Fruit fly (Drosophila melanogaster) whole organism, embryonic: ENCODE measurements around the gene fwe.
A peak's percentile ranks its signal among the peaks of the same experiment; 100 is the strongest.

ENCODE experiments used
- Antp ChIP-seq: fragments of 200-800 bp; sonication (Bioruptor generic); optimal IDR thresholded peaks from 3 replicates; lab custom pipeline; 2016; ENCODE audit warnings: missing biosample characterization, missing genetic modification characterization
- CG1024 ChIP-seq: fragments of 200-800 bp; sonication (Bioruptor generic); IDR thresholded peaks from 2 replicates; pipeline ENCODE4 v1.3.6; 2022; ENCODE audit warnings: missing biosample characterization, missing genetic modification characterization
- CG10543 ChIP-seq: fragments of 200-800 bp; sonication (Bioruptor generic); optimal IDR thresholded peaks from 3 replicates; lab custom pipeline; 2017; ENCODE audit warnings: missing biosample characterization, mild to moderate bottlenecking, missing genetic modification characterization, moderate library complexity
- CG10959 ChIP-seq: fragments of 200-800 bp; sonication (Bioruptor generic); IDR thresholded peaks from 2 replicates; pipeline ENCODE4 v1.3.6; 2022; ENCODE audit warnings: missing biosample characterization, missing genetic modification characterization
- CG11085 ChIP-seq: fragments of 200-800 bp; sonication (Bioruptor generic); IDR thresholded peaks from 2 replicates; pipeline ENCODE4 v1.3.6; 2022; ENCODE audit warnings: missing biosample characterization, missing genetic modification characterization
- CG12155 ChIP-seq: fragments of 200-800 bp; sonication (Bioruptor generic); optimal IDR thresholded peaks from 3 replicates; lab custom pipeline; 2016; ENCODE audit warnings: missing biosample characterization, missing genetic modification characterization
- CG12236 ChIP-seq: fragments of 200-800 bp; sonication (Bioruptor generic); optimal IDR thresholded peaks from 2 replicates; lab custom pipeline; 2016; ENCODE audit warnings: missing biosample characterization, missing genetic modification characterization
- CG12744 ChIP-seq: fragments of 200-800 bp; sonication (Bioruptor generic); optimal IDR thresholded peaks from 2 replicates; lab custom pipeline; 2016; ENCODE audit warnings: missing biosample characterization, missing genetic modification characterization
- CG12942 ChIP-seq: fragments of 200-800 bp; sonication (Bioruptor generic); optimal IDR thresholded peaks from 3 replicates; lab custom pipeline; 2016; ENCODE audit warnings: missing biosample characterization, missing genetic modification characterization
- CG13775 ChIP-seq: fragments of 200-800 bp; sonication (Bioruptor generic); optimal IDR thresholded peaks from 3 replicates; lab custom pipeline; 2017; ENCODE audit warnings: missing biosample characterization, mild to moderate bottlenecking, missing genetic modification characterization
- CG14014 ChIP-seq: fragments of 200-800 bp; sonication (Bioruptor generic); IDR thresholded peaks from 2 replicates; pipeline ENCODE4 v1.3.6; 2022; ENCODE audit warnings: missing biosample characterization, missing genetic modification characterization
- CG14050 ChIP-seq: fragments of 200-800 bp; sonication (Bioruptor generic); IDR thresholded peaks from 3 replicates; pipeline ENCODE4 v1.3.6; 2022; ENCODE audit warnings: missing biosample characterization, missing genetic modification characterization
- CG17328 ChIP-seq: fragments of 200-800 bp; sonication (Bioruptor generic); IDR thresholded peaks from 2 replicates; pipeline ENCODE4 v1.3.6; 2022; ENCODE audit warnings: missing biosample characterization, missing genetic modification characterization
- CG18599 ChIP-seq: fragments of 200-800 bp; sonication (Bioruptor generic); optimal IDR thresholded peaks from 3 replicates; lab custom pipeline; 2017; ENCODE audit warnings: missing biosample characterization, missing genetic modification characterization, mild to moderate bottlenecking, moderate library complexity, missing genetic modification reagents
- CG3407 ChIP-seq: fragments of 200-800 bp; sonication (Bioruptor generic); optimal IDR thresholded peaks from 2 replicates; lab custom pipeline; 2018; ENCODE audit warnings: missing biosample characterization, mild to moderate bottlenecking, missing genetic modification characterization
- CG3838 ChIP-seq: fragments of 200-800 bp; sonication (Bioruptor generic); optimal IDR thresholded peaks from 3 replicates; lab custom pipeline; 2016; ENCODE audit warnings: missing biosample characterization, missing genetic modification characterization
- CG4854 ChIP-seq: fragments of 200-800 bp; sonication (Bioruptor generic); optimal IDR thresholded peaks from 2 replicates; lab custom pipeline; 2016; ENCODE audit warnings: missing biosample characterization, missing genetic modification characterization, inconsistent platforms
- CG6683 ChIP-seq: fragments of 200-800 bp; sonication (Bioruptor generic); optimal IDR thresholded peaks from 2 replicates; lab custom pipeline; 2017; ENCODE audit warnings: missing biosample characterization, mild to moderate bottlenecking, missing genetic modification characterization, missing genetic modification reagents
- CG7556 ChIP-seq: fragments of 200-800 bp; sonication (Bioruptor generic); optimal IDR thresholded peaks from 2 replicates; lab custom pipeline; 2017; ENCODE audit warnings: missing biosample characterization, mild to moderate bottlenecking, missing genetic modification characterization
- CG7786 ChIP-seq: fragments of 200-800 bp; sonication (Bioruptor generic); optimal IDR thresholded peaks from 2 replicates; lab custom pipeline; 2016; ENCODE audit warnings: missing biosample characterization, missing genetic modification characterization
- CG8089 ChIP-seq: fragments of 200-800 bp; sonication (Bioruptor generic); optimal IDR thresholded peaks from 3 replicates; lab custom pipeline; 2016; ENCODE audit warnings: missing biosample characterization, missing genetic modification characterization
- CG8765 ChIP-seq: fragments of 200-800 bp; sonication (Bioruptor generic); IDR thresholded peaks from 2 replicates; pipeline ENCODE4 v1.3.6; 2022; ENCODE audit warnings: missing biosample characterization, missing genetic modification characterization
- Gsc ChIP-seq: fragments of 200-800 bp; sonication (Bioruptor generic); IDR thresholded peaks from 2 replicates; pipeline ENCODE4 v1.3.6; 2022; ENCODE audit warnings: missing biosample characterization, missing genetic modification characterization
- HHEX ChIP-seq: fragments of 200-800 bp; sonication (Bioruptor generic); optimal IDR thresholded peaks from 3 replicates; lab custom pipeline; 2017; ENCODE audit warnings: missing biosample characterization, mild to moderate bottlenecking, missing genetic modification characterization, missing genetic modification reagents
- HLH54F ChIP-seq: fragments of 200-800 bp; sonication (Bioruptor generic); optimal IDR thresholded peaks from 3 replicates; lab custom pipeline; 2016; ENCODE audit warnings: missing biosample characterization, missing genetic modification characterization
- Kr ChIP-seq: fragments of 200-800 bp; sonication (Bioruptor generic); optimal IDR thresholded peaks from 2 replicates; lab custom pipeline; 2017; ENCODE audit warnings: missing biosample characterization, mild to moderate bottlenecking, missing genetic modification characterization
- Lhr ChIP-seq: fragments of 200-800 bp; sonication (Bioruptor generic); optimal IDR thresholded peaks from 3 replicates; lab custom pipeline; 2017; ENCODE audit warnings: mild to moderate bottlenecking, missing biosample characterization, missing genetic modification reagents, missing genetic modification characterization
- Meics ChIP-seq: fragments of 200-800 bp; sonication (Bioruptor generic); optimal IDR thresholded peaks from 2 replicates; lab custom pipeline; 2017; ENCODE audit warnings: missing biosample characterization, mild to moderate bottlenecking, missing genetic modification characterization
- NC2α ChIP-seq: fragments of 200-800 bp; sonication (Bioruptor generic); optimal IDR thresholded peaks from 2 replicates; lab custom pipeline; 2016; ENCODE audit warnings: missing biosample characterization, missing genetic modification characterization
- NK7.1 ChIP-seq: fragments of 200-800 bp; sonication (Bioruptor generic); optimal IDR thresholded peaks from 3 replicates; lab custom pipeline; 2016; ENCODE audit warnings: missing biosample characterization, missing genetic modification characterization
- Sin3A ChIP-seq: fragments of >200 bp; optimal IDR thresholded peaks from 2 replicates; lab custom pipeline; 2018
- Ssrp ChIP-seq: fragments of 200-800 bp; sonication (Bioruptor generic); optimal IDR thresholded peaks from 2 replicates; lab custom pipeline; 2018; ENCODE audit warnings: missing biosample characterization, mild to moderate bottlenecking, missing genetic modification characterization, moderate library complexity
- amos ChIP-seq: fragments of 200-800 bp; sonication (Bioruptor generic); IDR thresholded peaks from 2 replicates; pipeline ENCODE4 v1.3.6; 2022; ENCODE audit warnings: missing biosample characterization, missing genetic modification characterization; ENCODE audit not compliant: partially characterized antibody
- ara ChIP-seq: fragments of 200-800 bp; sonication (Bioruptor generic); IDR thresholded peaks from 2 replicates; pipeline ENCODE4 v1.3.6; 2022; ENCODE audit warnings: missing biosample characterization, missing genetic modification characterization
- az2 ChIP-seq: fragments of 200-800 bp; sonication (Bioruptor generic); optimal IDR thresholded peaks from 3 replicates; lab custom pipeline; 2016; ENCODE audit warnings: missing biosample characterization, missing genetic modification characterization
- bab2 ChIP-seq: fragments of 200-800 bp; sonication (Bioruptor generic); optimal IDR thresholded peaks from 2 replicates; lab custom pipeline; 2016; ENCODE audit warnings: missing biosample characterization, missing genetic modification characterization
- bsh ChIP-seq, 2 experiments: fragments of 200-800 bp; sonication (Bioruptor generic); optimal IDR thresholded peaks; 2 replicates each; lab custom pipeline; 2017 to 2018; ENCODE audit warnings: mild to moderate bottlenecking in 2 of 2, missing biosample characterization in 2 of 2, missing genetic modification characterization in 2 of 2, moderate library complexity in 1 of 2
- dan ChIP-seq: fragments of 200-800 bp; sonication (Bioruptor generic); IDR thresholded peaks from 2 replicates; pipeline ENCODE4 v1.3.6; 2022; ENCODE audit warnings: missing biosample characterization, missing genetic modification characterization
- gem ChIP-seq: fragments of 200-800 bp; sonication (Bioruptor generic); optimal IDR thresholded peaks from 2 replicates; lab custom pipeline; 2019; ENCODE audit warnings: missing biosample characterization, mild to moderate bottlenecking, missing genetic modification characterization, moderate library complexity
- insv ChIP-seq, 2 experiments: fragments of 200-800 bp; sonication (Bioruptor generic); optimal IDR thresholded peaks; 3 replicates each; lab custom pipeline; 2016 to 2018; ENCODE audit warnings: missing biosample characterization in 2 of 2, missing genetic modification characterization in 2 of 2
- mirr ChIP-seq: fragments of 200-800 bp; sonication (Bioruptor generic); optimal IDR thresholded peaks from 3 replicates; lab custom pipeline; 2018; ENCODE audit warnings: missing biosample characterization, mild to moderate bottlenecking, missing genetic modification characterization
- otp ChIP-seq: fragments of 200-800 bp; sonication (Bioruptor generic); IDR thresholded peaks from 3 replicates; pipeline ENCODE4, ENCODE4 v1.3.6; 2022; ENCODE audit warnings: missing biosample characterization, missing genetic modification characterization
- pb ChIP-seq: fragments of 200-800 bp; sonication (Bioruptor generic); optimal IDR thresholded peaks from 3 replicates; lab custom pipeline; 2016; ENCODE audit warnings: missing biosample characterization, missing genetic modification characterization
- sqz ChIP-seq: fragments of 200-800 bp; sonication (Bioruptor generic); optimal IDR thresholded peaks from 3 replicates; lab custom pipeline; 2018; ENCODE audit warnings: missing biosample characterization, mild to moderate bottlenecking, missing genetic modification characterization
- stwl ChIP-seq: fragments of 200-800 bp; sonication (Bioruptor generic); optimal IDR thresholded peaks from 3 replicates; lab custom pipeline; 2018; ENCODE audit warnings: missing biosample characterization, mild to moderate bottlenecking, missing genetic modification characterization, moderate library complexity
- sug ChIP-seq: fragments of 200-800 bp; optimal IDR thresholded peaks from 2 replicates; lab custom pipeline; 2019; ENCODE audit warnings: missing biosample characterization, mild to moderate bottlenecking, missing genetic modification characterization, moderate library complexity
- tll ChIP-seq, 2 experiments: fragments of 200-800 bp in 1 of 2; fragments of >200 bp in 1 of 2; sonication (Bioruptor generic) in 1 of 2; optimal IDR thresholded peaks; 2 replicates each; lab custom pipeline; 2017 to 2019; ENCODE audit warnings: missing biosample characterization in 2 of 2, missing genetic modification characterization in 2 of 2, mild to moderate bottlenecking in 1 of 2, moderate library complexity in 1 of 2
- trem ChIP-seq: fragments of 200-800 bp; optimal IDR thresholded peaks from 3 replicates; lab custom pipeline; 2019; ENCODE audit warnings: missing biosample characterization, mild to moderate bottlenecking, missing genetic modification characterization, moderate library complexity
- ttk ChIP-seq: fragments of 200-800 bp; sonication (Bioruptor generic); IDR thresholded peaks from 2 replicates; pipeline ENCODE4 v2.1.2; 2022; ENCODE audit warnings: missing biosample characterization, missing genetic modification characterization
- unpg ChIP-seq: fragments of 200-800 bp; sonication (Bioruptor generic); optimal IDR thresholded peaks from 3 replicates; lab custom pipeline; 2018; ENCODE audit warnings: missing biosample characterization, mild to moderate bottlenecking, missing genetic modification characterization, moderate library complexity
- z ChIP-seq: fragments of 200-800 bp; sonication (Bioruptor generic); IDR thresholded peaks from 3 replicates; pipeline ENCODE4 v1.3.6; 2022; ENCODE audit warnings: missing biosample characterization, missing genetic modification characterization

fwe gene

dm6 chr3L:15834877-15835555, 18.8 kb upstream of the fwe start, which contains the start of gene CG18081 (continued):
- TF ChIP-seq CG12236 (GFP tag; lab: Kevin White, UChicago) (no peak), stwl (tag; lab: Kevin White, UChicago) (peak; percentile 89), Lhr (peak; percentile 57), CG3407 (GFP tag; lab: Kevin White, UChicago) (no peak), CG8765 (no peak), sqz (GFP tag; lab: Kevin White, UChicago) (no peak), CG13775 (GFP tag; lab: Kevin White, UChicago) (no peak), CG10959 (no peak), CG14014 (no peak), CG6683 (no peak), CG4854 (GFP tag; lab: Kevin White, UChicago) (no peak), CG12155 (no peak), Kr (GFP tag; lab: Kevin White, UChicago) (no peak), Sin3A (no peak), HHEX (GFP tag; lab: Kevin White, UChicago) (no peak), CG18599 (GFP tag; lab: Kevin White, UChicago) (no peak), NK7.1 (GFP tag; lab: Kevin White, UChicago) (no peak), CG14050 (GFP tag; lab: Robert Waterston, UW) (no peak), az2 (no peak), CG12744 (GFP tag; lab: Kevin White, UChicago) (no peak), sug (tag; lab: Kevin White, UChicago) (peak; percentile 12), Ssrp (tag; lab: Kevin White, UChicago) (no peak), trem (tag; lab: Kevin White, UChicago) (peak; percentile 52), Gsc (GFP tag; lab: Robert Waterston, UW) (no peak), Antp (no peak), CG3838 (GFP tag; lab: Kevin White, UChicago) (no peak), NC2α (GFP tag; lab: Kevin White, UChicago) (no peak), CG11085 (GFP tag; lab: Robert Waterston, UW) (no peak), CG8089 (GFP tag; lab: Kevin White, UChicago) (peak; percentile 100), CG12942 (GFP tag; lab: Kevin White, UChicago) (no peak), HLH54F (GFP tag; lab: Kevin White, UChicago) (no peak), CG7786 (GFP tag; lab: Kevin White, UChicago) (no peak), bab2 (GFP tag; lab: Kevin White, UChicago) (no peak), gem (tag; lab: Kevin White, UChicago) (no peak), otp (GFP tag; lab: Robert Waterston, UW) (no peak), mirr (GFP tag; lab: Kevin White, UChicago) (no peak), bsh (GFP tag; optimal IDR thresholded peaks at IDR 0.05; lab: Kevin White, UChicago) (no peak), CG7556 (GFP tag; lab: Kevin White, UChicago) (no peak), CG1024 (GFP tag; lab: Robert Waterston, UW) (no peak), insv (GFP tag; optimal IDR thresholded peaks at IDR 0.05; lab: Kevin White, UChicago) (no peak), pb (GFP tag; lab: Kevin White, UChicago) (no peak), dan (GFP tag; lab: Robert Waterston, UW) (no peak), amos (GFP tag; lab: Robert Waterston, UW) (no peak), tll (GFP tag; optimal IDR thresholded peaks at IDR 0.05; lab: Kevin White, UChicago) (no peak), ttk (GFP tag; lab: Robert Waterston, UW) (no peak), unpg (GFP tag; lab: Kevin White, UChicago) (no peak), CG10543 (no peak), z (GFP tag; lab: Robert Waterston, UW) (no peak), ara (GFP tag; lab: Robert Waterston, UW) (no peak), Meics (GFP tag; lab: Kevin White, UChicago) (no peak), CG17328 (GFP tag; lab: Robert Waterston, UW) (no peak)
